Fruit fly (Drosophila melanogaster) whole organism, pupa: ENCODE results near the gene CG2608.
A peak's percentile ranks its signal among the peaks of the same experiment; 100 is the strongest.

Source experiments
- CG10348 ChIP-seq: fragments of 200-800 bp; sonication (Bioruptor generic); IDR thresholded peaks from 2 replicates; pipeline ENCODE4 v1.3.6; 2022; ENCODE audit warnings: missing biosample characterization, missing genetic modification characterization
- CG12605 ChIP-seq: fragments of 200-800 bp; sonication (Bioruptor generic); IDR thresholded peaks from 2 replicates; pipeline ENCODE4 v1.3.6; 2022; ENCODE audit warnings: missing biosample characterization, missing genetic modification characterization
- CG13204 ChIP-seq: fragments of 200-800 bp; sonication (Bioruptor generic); optimal IDR thresholded peaks from 2 replicates; lab custom pipeline; 2018; ENCODE audit warnings: missing biosample characterization, mild to moderate bottlenecking, missing genetic modification characterization, moderate library complexity
- CG14655 ChIP-seq: fragments of 200-800 bp; sonication (Bioruptor generic); optimal IDR thresholded peaks from 3 replicates; lab custom pipeline; 2017; ENCODE audit warnings: mild to moderate bottlenecking, missing biosample characterization, missing genetic modification reagents, missing genetic modification characterization
- CG15710 ChIP-seq: fragments of 200-800 bp; sonication (Bioruptor generic); optimal IDR thresholded peaks from 2 replicates; lab custom pipeline; 2018; ENCODE audit warnings: missing biosample characterization, mild to moderate bottlenecking, missing genetic modification characterization, moderate library complexity
- CG17806 ChIP-seq: fragments of 200-800 bp; sonication (Bioruptor generic); optimal IDR thresholded peaks from 2 replicates; lab custom pipeline; 2018; ENCODE audit warnings: missing biosample characterization, mild to moderate bottlenecking, missing genetic modification characterization, moderate library complexity
- CG32121 ChIP-seq: fragments of 200-800 bp; sonication (Bioruptor generic); IDR thresholded peaks from 2 replicates; pipeline ENCODE4 v1.3.6; 2022; ENCODE audit warnings: missing biosample characterization, missing genetic modification characterization
- CG34367 ChIP-seq: fragments of 200-800 bp; sonication (Bioruptor generic); optimal IDR thresholded peaks from 2 replicates; lab custom pipeline; 2018; ENCODE audit warnings: missing biosample characterization, mild to moderate bottlenecking, missing genetic modification characterization
- CG4496 ChIP-seq: fragments of 200-800 bp; sonication (Bioruptor generic); IDR thresholded peaks from 3 replicates; pipeline ENCODE4 v1.3.6; 2022; ENCODE audit warnings: missing biosample characterization, missing genetic modification characterization
- CG8159 ChIP-seq: fragments of 200-800 bp; sonication (Bioruptor generic); optimal IDR thresholded peaks from 3 replicates; lab custom pipeline; 2018; ENCODE audit warnings: missing biosample characterization, mild to moderate bottlenecking, missing genetic modification characterization, moderate library complexity
- CG8301 ChIP-seq: fragments of 200-800 bp; sonication (Bioruptor generic); optimal IDR thresholded peaks from 2 replicates; lab custom pipeline; 2018; ENCODE audit warnings: missing biosample characterization, mild to moderate bottlenecking, missing genetic modification characterization
- CG9948 ChIP-seq: fragments of 200-800 bp; sonication (Bioruptor generic); optimal IDR thresholded peaks from 2 replicates; lab custom pipeline; 2018; ENCODE audit warnings: missing biosample characterization, mild to moderate bottlenecking, missing genetic modification characterization, moderate library complexity
- D1 ChIP-seq: fragments of 200-800 bp; sonication (Bioruptor generic); optimal IDR thresholded peaks from 2 replicates; lab custom pipeline; 2018; ENCODE audit warnings: missing biosample characterization, mild to moderate bottlenecking, missing genetic modification characterization, moderate library complexity
- EcR ChIP-seq: fragments of 200-800 bp; sonication (Bioruptor generic); optimal IDR thresholded peaks from 3 replicates; lab custom pipeline; 2019; ENCODE audit warnings: missing biosample characterization, missing genetic modification characterization, mild to moderate bottlenecking, moderate library complexity, missing genetic modification reagents
- Ets98B ChIP-seq: fragments of 200-800 bp; sonication (Bioruptor generic); IDR thresholded peaks from 2 replicates; pipeline ENCODE4 v1.3.6; 2022; ENCODE audit warnings: missing biosample characterization, missing genetic modification characterization
- Pif1A ChIP-seq: fragments of 200-800 bp; sonication (Bioruptor generic); optimal IDR thresholded peaks from 3 replicates; lab custom pipeline; 2016; ENCODE audit warnings: missing biosample characterization, missing genetic modification characterization
- Pif1B ChIP-seq: fragments of 200-800 bp; sonication (Bioruptor generic); optimal IDR thresholded peaks from 3 replicates; lab custom pipeline; 2016; ENCODE audit warnings: missing biosample characterization, missing genetic modification characterization
- Snoo ChIP-seq: fragments of 200-800 bp; sonication (Bioruptor generic); optimal IDR thresholded peaks from 3 replicates; lab custom pipeline; 2017; ENCODE audit warnings: missing biosample characterization, mild to moderate bottlenecking, missing genetic modification characterization, inconsistent platforms
- fd96Ca ChIP-seq: fragments of 200-800 bp; sonication (Bioruptor generic); IDR thresholded peaks from 3 replicates; pipeline ENCODE4 v1.3.6; 2022; ENCODE audit warnings: missing biosample characterization, missing genetic modification characterization
- gl ChIP-seq: fragments of 200-800 bp; sonication (Bioruptor generic); optimal IDR thresholded peaks from 2 replicates; lab custom pipeline; 2018; ENCODE audit warnings: missing biosample characterization, mild to moderate bottlenecking, missing genetic modification characterization
- rn ChIP-seq: fragments of 200-800 bp; sonication (Bioruptor generic); IDR thresholded peaks from 2 replicates; pipeline ENCODE4 v1.3.6; 2022; ENCODE audit warnings: missing biosample characterization, missing genetic modification characterization

Gene CG2608

DNA sequence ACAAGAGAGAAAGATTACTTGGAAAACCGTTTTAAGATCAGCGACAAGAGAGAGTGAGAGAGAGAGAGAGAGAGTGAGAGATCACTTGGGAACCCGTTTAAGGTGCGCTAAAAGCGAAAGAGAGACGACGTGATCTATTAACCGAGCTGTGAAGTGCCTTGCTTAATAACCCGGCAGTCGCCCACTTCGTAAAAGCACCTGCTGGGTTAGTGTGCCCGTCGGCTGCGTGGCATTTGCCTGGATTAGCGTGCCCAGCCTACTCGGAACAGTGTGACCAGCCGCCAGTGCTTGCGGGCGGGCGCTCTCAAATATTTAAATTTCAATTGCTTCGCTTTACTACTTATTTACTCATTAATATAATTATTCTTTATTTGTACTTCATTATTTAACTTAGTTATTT is 7.2 kb upstream of the CG2608 start:
- TF ChIP-seq D1 (tag; lab: Kevin White, UChicago): no peak
- TF ChIP-seq Pif1A: no peak
- peak; percentile 82; the same call in 2 of the 3 replicates for TF ChIP-seq CG4496 (GFP tag; lab: Robert Waterston, UW)
- TF ChIP-seq CG8159: peak; percentile 11
- TF ChIP-seq Ets98B (GFP tag; lab: Robert Waterston, UW): 0 out of 2 replicates have a peak, but pooled peaks have one; percentile 19
- TF ChIP-seq EcR (GFP tag; lab: Kevin White, UChicago): no peak

DNA sequence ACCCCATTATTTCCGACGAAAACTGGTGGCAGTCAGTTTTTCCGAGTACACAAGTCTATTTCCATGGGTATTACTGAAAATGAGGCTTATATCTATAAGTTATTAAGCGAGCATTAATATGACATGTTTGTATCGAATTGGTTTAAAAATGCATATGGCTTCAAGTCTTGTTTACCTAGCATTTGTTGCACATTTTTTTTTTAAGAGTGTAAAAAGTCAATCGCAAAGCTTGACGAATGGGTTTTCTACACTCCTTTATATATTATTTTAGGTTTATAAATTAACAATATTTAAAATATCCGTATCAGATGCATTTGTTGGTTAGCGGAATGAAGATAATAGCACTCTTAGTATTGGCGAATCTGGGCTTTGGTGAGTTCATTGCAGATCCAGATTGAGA is 5.8 kb upstream of the CG2608 start, which contains the start of gene CG31680:
Gene CG31680, plus strand, starts transcription at position 301 of the 400 bp plus-strand sequence.
- TF ChIP-seq CG13204 (GFP tag; lab: Kevin White, UChicago) (no peak), Snoo (tag; lab: Kevin White, UChicago) (no peak), CG15710 (tag; lab: Kevin White, UChicago) (no peak), D1 (tag; lab: Kevin White, UChicago) (no peak), CG8159 (no peak), CG8301 (tag; lab: Kevin White, UChicago) (no peak), gl (no peak), CG9948 (tag; lab: Kevin White, UChicago) (no peak), CG17806 (tag; lab: Kevin White, UChicago) (no peak), EcR (GFP tag; lab: Kevin White, UChicago) (no peak), CG4496 (GFP tag; lab: Robert Waterston, UW) (no peak)

DNA sequence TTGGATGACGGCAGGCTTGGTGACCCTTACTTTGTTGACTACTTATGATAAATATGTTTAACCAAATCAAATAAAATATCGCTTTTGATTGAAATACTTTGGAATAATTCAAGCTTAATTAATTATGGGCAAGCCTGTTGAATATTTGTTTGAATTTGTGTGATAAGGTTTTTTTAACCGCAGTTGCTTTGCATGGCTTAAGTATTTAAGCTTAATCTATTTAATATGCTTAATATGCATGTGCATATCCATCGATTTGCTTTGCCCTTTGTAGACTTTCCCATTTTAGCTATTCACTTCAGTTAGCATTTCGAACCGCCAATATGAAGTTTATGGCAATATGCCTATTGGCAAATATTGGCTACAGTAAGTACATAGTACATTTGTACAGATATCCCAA is 5.0 kb upstream of the CG2608 start, which contains the start of gene Sfp38D:
Gene Sfp38D, plus strand, starts transcription at position 301 of the 400 bp plus-strand sequence.
- no peak for TF ChIP-seq CG34367 (tag; lab: Kevin White, UChicago)
- TF ChIP-seq Pif1B: no peak
- TF ChIP-seq gl: no peak
- no peak for TF ChIP-seq CG14655
- TF ChIP-seq fd96Ca (GFP tag; lab: Robert Waterston, UW): no peak
- TF ChIP-seq EcR (GFP tag; lab: Kevin White, UChicago): no peak
- no peak for TF ChIP-seq Ets98B (GFP tag; lab: Robert Waterston, UW)

DNA sequence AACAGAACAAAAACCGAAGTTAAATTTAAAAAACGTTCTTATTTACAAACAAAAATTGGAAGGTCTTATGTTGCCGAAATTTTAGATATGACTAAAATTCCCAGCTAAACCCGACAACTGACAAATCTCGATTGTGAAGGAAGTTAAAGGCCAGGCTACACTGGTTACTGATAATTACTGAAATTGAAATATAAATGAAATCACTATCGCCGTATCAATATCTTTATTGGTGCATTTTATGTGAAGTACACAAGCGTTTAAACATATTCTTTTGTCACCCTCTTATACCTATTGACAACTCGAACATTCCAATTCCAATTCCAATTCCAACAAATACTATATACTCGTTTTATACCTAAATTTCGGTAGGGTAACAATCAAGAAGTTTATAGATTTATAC is 2.5 kb upstream of the CG2608 start, which contains the start of gene CG17470:
Gene CG17470, minus strand, starts transcription at position 101 of the 400 bp plus-strand sequence.
- TF ChIP-seq rn (GFP tag; lab: Robert Waterston, UW) (no peak), fd96Ca (GFP tag; lab: Robert Waterston, UW) (no peak), CG12605 (GFP tag; lab: Robert Waterston, UW) (no peak), Pif1B (no peak), CG15710 (tag; lab: Kevin White, UChicago) (no peak), gl (no peak), CG32121 (GFP tag; lab: Robert Waterston, UW) (no peak), CG13204 (GFP tag; lab: Kevin White, UChicago) (no peak), Pif1A (no peak), Snoo (tag; lab: Kevin White, UChicago) (no peak), CG8159 (no peak), CG9948 (tag; lab: Kevin White, UChicago) (no peak), D1 (tag; lab: Kevin White, UChicago) (no peak), CG8301 (tag; lab: Kevin White, UChicago) (no peak), CG10348 (GFP tag; lab: Robert Waterston, UW) (no peak), EcR (GFP tag; lab: Kevin White, UChicago) (no peak), Ets98B (GFP tag; lab: Robert Waterston, UW) (no peak), CG17806 (tag; lab: Kevin White, UChicago) (no peak), CG14655 (no peak)
- TF ChIP-seq, all 21 proteins: peak for 0

DNA sequence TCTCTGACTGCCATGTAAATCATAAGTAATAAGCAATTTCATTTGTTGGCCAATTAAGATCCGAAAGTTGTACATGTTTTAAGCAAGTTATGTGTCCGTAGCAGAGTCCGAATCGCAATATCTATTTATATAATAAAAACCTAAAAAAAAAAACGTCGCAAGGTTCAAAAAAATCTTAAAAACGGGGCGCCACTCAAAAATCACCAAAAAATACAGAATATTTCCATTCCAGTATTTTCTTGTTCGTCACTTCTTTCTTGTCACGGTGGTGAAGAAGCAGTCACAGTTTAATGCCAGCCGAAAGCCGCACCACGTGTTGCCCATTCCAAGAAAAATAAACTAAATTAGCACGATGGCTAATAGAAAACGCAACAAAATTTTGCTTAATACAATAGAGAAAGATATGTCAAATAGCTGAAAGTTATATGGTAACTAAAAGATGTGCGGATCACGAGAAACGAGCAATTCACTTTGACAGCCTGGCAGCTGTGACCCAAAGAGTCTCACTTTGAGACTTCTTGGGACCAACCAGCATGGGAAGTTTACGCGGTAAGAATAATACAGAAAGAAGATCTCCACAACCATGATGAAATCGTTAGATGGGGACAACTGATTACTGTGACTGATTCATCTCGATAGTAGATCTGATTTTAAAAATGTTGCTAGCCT is 1.8 kb downstream of the CG2608 start:
- TF ChIP-seq CG34367 (tag; lab: Kevin White, UChicago) (no peak), CG17806 (tag; lab: Kevin White, UChicago) (no peak), Pif1A (no peak), CG12605 (GFP tag; lab: Robert Waterston, UW) (no peak), EcR (GFP tag; lab: Kevin White, UChicago) (no peak), rn (GFP tag; lab: Robert Waterston, UW) (no peak), Ets98B (GFP tag; lab: Robert Waterston, UW) (no peak), CG8301 (tag; lab: Kevin White, UChicago) (no peak), gl (no peak), Snoo (tag; lab: Kevin White, UChicago) (no peak), CG32121 (GFP tag; lab: Robert Waterston, UW) (no peak), CG9948 (tag; lab: Kevin White, UChicago) (no peak), CG4496 (GFP tag; lab: Robert Waterston, UW) (no peak), Pif1B (no peak)
- TF ChIP-seq, all 21 proteins: peak for 0

DNA sequence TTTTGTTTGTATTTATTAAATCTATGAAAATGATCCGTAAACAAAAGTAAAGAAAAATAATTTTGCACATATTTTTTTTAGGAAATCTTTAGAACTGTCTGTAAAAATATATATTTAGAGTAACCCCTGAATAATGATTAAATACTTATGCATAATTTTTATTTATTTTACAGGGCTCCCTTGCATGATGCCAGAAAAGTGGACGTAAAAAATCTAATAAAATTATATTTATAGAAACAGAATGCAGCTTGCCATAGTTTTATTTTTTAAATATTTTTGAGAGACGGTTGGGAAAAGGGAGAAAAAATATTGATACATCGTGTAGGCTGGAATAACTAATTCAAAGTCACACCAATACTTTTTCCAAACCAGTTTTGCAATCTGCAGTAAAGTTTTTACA is 3.0 kb downstream of the CG2608 start, which contains the start of gene CG18810:
Gene CG18810, plus strand, starts transcription at position 301 of the 400 bp plus-strand sequence.
- TF ChIP-seq EcR (GFP tag; lab: Kevin White, UChicago) (no peak), Pif1A (no peak), CG4496 (GFP tag; lab: Robert Waterston, UW) (no peak), fd96Ca (GFP tag; lab: Robert Waterston, UW) (no peak), gl (no peak), CG14655 (no peak), CG32121 (GFP tag; lab: Robert Waterston, UW) (no peak), Snoo (tag; lab: Kevin White, UChicago) (no peak), CG9948 (tag; lab: Kevin White, UChicago) (no peak), CG15710 (tag; lab: Kevin White, UChicago) (no peak), CG13204 (GFP tag; lab: Kevin White, UChicago) (no peak), CG17806 (tag; lab: Kevin White, UChicago) (no peak)
- TF ChIP-seq, all 21 proteins: peak for 0
